Worm (Caenorhabditis elegans) whole organism, L3 larva: ENCODE measurements around the gene pigk-1.

Source experiments
- ama-1 ChIP-seq: fragments of 150-350 bp; optimal IDR thresholded peaks from 2 replicates; lab custom pipeline; 2018
- lin-39 ChIP-seq: fragments of 150-350 bp; optimal IDR thresholded peaks from 2 replicates; lab custom pipeline; 2018; ENCODE audit warnings: missing biosample characterization, missing genetic modification reagents, missing genetic modification characterization
- zag-1 ChIP-seq: fragments of 150-350 bp; optimal IDR thresholded peaks from 2 replicates; lab custom pipeline; 2014; ENCODE audit warnings: missing biosample characterization, missing genetic modification characterization
- ztf-4 ChIP-seq: fragments of 150-350 bp; optimal IDR thresholded peaks from 2 replicates; lab custom pipeline; 2014; ENCODE audit warnings: missing biosample characterization, missing genetic modification characterization

DNA sequence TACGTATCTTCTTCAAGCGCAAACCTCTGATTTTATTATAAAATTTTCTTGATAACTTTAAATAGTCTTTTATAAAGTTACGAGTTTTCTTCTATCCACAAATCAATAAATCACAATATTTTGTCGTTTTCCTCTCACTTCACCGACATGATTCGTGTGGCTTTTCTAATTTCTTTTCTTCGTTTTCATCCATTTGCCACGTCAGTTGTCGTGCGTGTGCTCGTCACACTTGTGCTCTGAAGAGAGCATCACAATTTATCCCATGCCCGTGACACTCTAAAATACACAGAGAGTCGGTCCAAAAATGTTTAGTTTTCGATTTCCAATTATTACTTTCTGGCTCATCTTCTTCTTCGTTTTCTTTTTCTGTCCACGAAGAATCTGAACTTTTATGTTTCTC is 2.1 kb upstream of the pigk-1 start:
- TF ChIP-seq ama-1 (lab: Kevin White, UChicago) (no peak), zag-1 (tag; lab: Kevin White, UChicago) (no peak), lin-39 (tag; lab: Kevin White, UChicago) (no peak), ztf-4 (tag; lab: Kevin White, UChicago) (no peak)
